Fruit fly (Drosophila melanogaster) whole organism, embryonic: Measurements from ENCODE around the gene RpL37-1.

Experiments used
- Awh ChIP-seq: fragments of 200-800 bp; sonication (Bioruptor generic); IDR thresholded peaks from 2 replicates; pipeline ENCODE4, ENCODE4 v1.3.6; 2022; ENCODE audit warnings: missing biosample characterization, missing genetic modification characterization
- Blimp-1 ChIP-seq: fragments of 200-800 bp; sonication (Bioruptor generic); optimal IDR thresholded peaks from 3 replicates; lab custom pipeline; 2018; ENCODE audit warnings: missing biosample characterization, missing genetic modification characterization, mild to moderate bottlenecking, moderate library complexity, missing genetic modification reagents
- CG10321 ChIP-seq: fragments of 200-800 bp; sonication (Bioruptor generic); IDR thresholded peaks from 2 replicates; pipeline ENCODE4 v1.3.6; 2022; ENCODE audit warnings: missing biosample characterization, missing genetic modification characterization
- CG13123 ChIP-seq: fragments of 200-800 bp; sonication (Bioruptor generic); optimal IDR thresholded peaks from 2 replicates; lab custom pipeline; 2016; ENCODE audit warnings: missing biosample characterization, missing genetic modification characterization
- CG14667 ChIP-seq: fragments of 200-800 bp; sonication (Bioruptor generic); IDR thresholded peaks from 2 replicates; pipeline ENCODE4 v1.3.6; 2022; ENCODE audit warnings: missing biosample characterization, missing genetic modification characterization
- CG14710 ChIP-seq: fragments of 200-800 bp; sonication (Bioruptor generic); optimal IDR thresholded peaks from 3 replicates; lab custom pipeline; 2019; ENCODE audit warnings: missing biosample characterization, mild to moderate bottlenecking, missing genetic modification characterization, moderate library complexity
- CG17186 ChIP-seq: fragments of 200-800 bp; sonication (Bioruptor generic); optimal IDR thresholded peaks from 3 replicates; lab custom pipeline; 2017; ENCODE audit warnings: missing biosample characterization, missing genetic modification reagents, missing genetic modification characterization
- CG3995 ChIP-seq: fragments of 200-800 bp; sonication (Bioruptor generic); optimal IDR thresholded peaks from 3 replicates; lab custom pipeline; 2016; ENCODE audit warnings: missing biosample characterization, missing genetic modification characterization
- CG6854 ChIP-seq: fragments of 200-800 bp; sonication (Bioruptor generic); optimal IDR thresholded peaks from 3 replicates; lab custom pipeline; 2017; ENCODE audit warnings: missing biosample characterization, mild to moderate bottlenecking, missing genetic modification characterization
- Deaf1 ChIP-seq: fragments of 200-800 bp; optimal IDR thresholded peaks from 3 replicates; lab custom pipeline; 2019; ENCODE audit warnings: missing biosample characterization, mild to moderate bottlenecking, missing genetic modification characterization, moderate library complexity
- Dfd ChIP-seq, 2 experiments: fragments of >200 bp; optimal IDR thresholded peaks; 2 replicates each; lab custom pipeline; 2017; ENCODE audit warnings: missing biosample characterization in 2 of 2, missing genetic modification characterization in 2 of 2
- Drgx ChIP-seq: fragments of 200-800 bp; sonication (Bioruptor generic); IDR thresholded peaks from 2 replicates; pipeline ENCODE4 v1.3.6; 2022; ENCODE audit warnings: missing biosample characterization, missing genetic modification characterization
- HLH3B ChIP-seq: fragments of 200-800 bp; sonication (Bioruptor generic); IDR thresholded peaks from 2 replicates; pipeline ENCODE4 v1.3.6; 2022; ENCODE audit warnings: missing biosample characterization, missing genetic modification characterization
- abd-A ChIP-seq: fragments of 200-800 bp; sonication (Bioruptor generic); optimal IDR thresholded peaks from 3 replicates; lab custom pipeline; 2019; ENCODE audit warnings: missing biosample characterization, mild to moderate bottlenecking, missing genetic modification characterization, moderate library complexity
- bcd ChIP-seq: fragments of 200-800 bp; sonication (Bioruptor generic); optimal IDR thresholded peaks from 2 replicates; lab custom pipeline; 2017; ENCODE audit warnings: missing biosample characterization, mild to moderate bottlenecking, missing genetic modification characterization
- bowl ChIP-seq: fragments of 200-800 bp; sonication (Bioruptor generic); IDR thresholded peaks from 2 replicates; pipeline ENCODE4 v1.3.6; 2022; ENCODE audit warnings: missing biosample characterization, missing genetic modification characterization
- bsh ChIP-seq, 2 experiments: fragments of 200-800 bp; sonication (Bioruptor generic); optimal IDR thresholded peaks; 2 replicates each; lab custom pipeline; 2017 to 2018; ENCODE audit warnings: mild to moderate bottlenecking in 2 of 2, missing biosample characterization in 2 of 2, missing genetic modification characterization in 2 of 2, moderate library complexity in 1 of 2
- ci ChIP-seq: fragments of 200-800 bp; sonication (Bioruptor generic); IDR thresholded peaks from 3 replicates; pipeline ENCODE4 v1.3.6; 2022; ENCODE audit warnings: missing biosample characterization, missing genetic modification characterization
- gro ChIP-seq: fragments of 200-800 bp; sonication (Bioruptor generic); optimal IDR thresholded peaks from 2 replicates; lab custom pipeline; 2016; ENCODE audit warnings: missing biosample characterization, missing genetic modification characterization
- mld ChIP-seq: fragments of 200-800 bp; sonication (Bioruptor generic); IDR thresholded peaks from 3 replicates; pipeline ENCODE4 v1.3.6; 2022; ENCODE audit warnings: missing biosample characterization, missing genetic modification characterization; ENCODE audit not compliant: partially characterized antibody
- onecut ChIP-seq: fragments of 200-800 bp; sonication (Bioruptor generic); IDR thresholded peaks from 2 replicates; pipeline ENCODE4 v1.3.6; 2022; ENCODE audit warnings: missing biosample characterization, missing genetic modification characterization
- org-1 ChIP-seq: fragments of 200-800 bp; sonication (Bioruptor generic); optimal IDR thresholded peaks from 2 replicates; lab custom pipeline; 2017; ENCODE audit warnings: missing biosample characterization, missing genetic modification characterization
- pnt ChIP-seq: fragments of 200-800 bp; sonication (Bioruptor generic); optimal IDR thresholded peaks from 3 replicates; lab custom pipeline; 2016; ENCODE audit warnings: missing biosample characterization, missing genetic modification characterization
- pros ChIP-seq: fragments of 200-800 bp; sonication (Bioruptor generic); optimal IDR thresholded peaks from 3 replicates; lab custom pipeline; 2019; ENCODE audit warnings: missing biosample characterization, mild to moderate bottlenecking, missing genetic modification characterization, moderate library complexity
- ro ChIP-seq: fragments of 200-800 bp; sonication (Bioruptor generic); IDR thresholded peaks from 2 replicates; pipeline ENCODE4 v1.3.6; 2022; ENCODE audit warnings: missing biosample characterization, missing genetic modification characterization
- sd ChIP-seq: fragments of 200-800 bp; sonication (Bioruptor generic); optimal IDR thresholded peaks from 3 replicates; lab custom pipeline; 2018; ENCODE audit warnings: missing biosample characterization, mild to moderate bottlenecking, missing genetic modification characterization, moderate library complexity
- sens ChIP-seq: fragments of 200-800 bp; sonication (Bioruptor generic); peaks from one replicate; lab custom pipeline; 2016; ENCODE audit warnings: missing biosample characterization, missing genetic modification characterization
- sens-2 ChIP-seq: fragments of 200-800 bp; sonication (Bioruptor generic); IDR thresholded peaks from 2 replicates; pipeline ENCODE4 v1.3.6; 2022; ENCODE audit warnings: missing biosample characterization, missing genetic modification characterization
- shn ChIP-seq: fragments of 200-800 bp; sonication (Bioruptor generic); optimal IDR thresholded peaks from 3 replicates; lab custom pipeline; 2016; ENCODE audit warnings: missing biosample characterization, missing genetic modification characterization
- slbo ChIP-seq: fragments of 200-800 bp; sonication (Bioruptor generic); IDR thresholded peaks from 2 replicates; pipeline ENCODE4 v1.3.6; 2022; ENCODE audit warnings: missing biosample characterization, missing genetic modification characterization
- sqz ChIP-seq: fragments of 200-800 bp; sonication (Bioruptor generic); optimal IDR thresholded peaks from 3 replicates; lab custom pipeline; 2018; ENCODE audit warnings: missing biosample characterization, mild to moderate bottlenecking, missing genetic modification characterization
- vvl ChIP-seq: fragments of 200-800 bp; sonication (Bioruptor generic); IDR thresholded peaks from 2 replicates; pipeline ENCODE4 v1.3.6; 2022; ENCODE audit warnings: missing biosample characterization, missing genetic modification characterization

The RpL37-1 gene

DNA sequence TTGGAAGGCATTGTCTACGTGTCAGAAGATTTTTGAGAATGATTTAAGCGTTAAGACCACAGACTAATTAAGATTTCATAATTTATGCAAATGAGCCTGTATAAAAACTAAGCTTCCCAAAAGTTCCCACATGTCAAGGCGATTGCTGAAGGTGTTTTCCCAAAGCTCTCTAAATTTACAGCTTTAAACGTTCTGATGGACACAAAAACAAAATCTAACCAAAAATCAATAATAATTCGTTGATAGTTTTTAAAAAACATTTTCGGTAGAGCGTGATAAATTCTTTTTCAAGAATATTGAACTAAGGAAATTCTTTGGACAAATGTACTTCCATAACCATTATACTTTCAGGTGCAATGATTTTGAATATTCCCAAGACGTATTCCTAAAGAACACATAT lies 22.9 kb upstream of the RpL37-1 start:
- TF ChIP-seq slbo (GFP tag; lab: Robert Waterston, UW) (no peak), sens (GFP tag; lab: Kevin White, UChicago) (peak; percentile 53)

dm6 chrX:15157230-15157629 lies 18.1 kb upstream of the RpL37-1 start:
- TF ChIP-seq Awh (0 out of 2 replicates have a peak, but pooled peaks have one; percentile 11), vvl (GFP tag; lab: Robert Waterston, UW) (peak; percentile 27; the same call in 1 of the 2 replicates), sqz (GFP tag; lab: Kevin White, UChicago) (peak; percentile 5), onecut (GFP tag; lab: Robert Waterston, UW) (peak; percentile 80), CG3995 (no peak), abd-A (tag; lab: Kevin White, UChicago) (peak; percentile 1), sd (tag; lab: Kevin White, UChicago) (peak; percentile 63), ro (GFP tag; lab: Robert Waterston, UW) (no peak)
- TF ChIP-seq, all 482 proteins: peak for 6

dm6 chrX:15156286-15156685 lies 17.1 kb upstream of the RpL37-1 start:
- TF ChIP-seq HLH3B (GFP tag; lab: Robert Waterston, UW) (no peak), bowl (GFP tag; lab: Robert Waterston, UW) (no peak), Drgx (GFP tag; lab: Robert Waterston, UW) (peak; percentile 68), sens-2 (GFP tag; lab: Robert Waterston, UW) (no peak)

DNA sequence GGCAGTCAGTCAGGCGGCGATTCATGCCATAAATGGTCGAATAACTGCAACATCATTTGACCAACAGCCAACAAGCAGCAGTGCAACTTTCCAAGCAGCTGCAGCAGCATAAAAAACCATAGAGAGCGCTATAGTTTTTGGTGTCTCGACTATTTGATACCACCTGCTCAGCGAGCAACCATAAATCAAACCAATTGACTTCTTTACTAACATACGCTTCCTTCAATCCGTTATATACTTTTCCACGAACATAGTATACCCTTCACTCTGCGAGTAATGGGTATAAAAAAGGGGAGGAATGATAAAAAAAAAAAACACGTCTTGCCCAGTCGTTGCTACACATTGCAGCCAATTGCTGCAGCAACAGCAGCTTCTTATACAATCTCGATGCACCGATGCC lies 12.9 kb upstream of the RpL37-1 start:
- TF ChIP-seq CG6854 (GFP tag; lab: Kevin White, UChicago), result no peak
- TF ChIP-seq CG13123 (GFP tag; lab: Kevin White, UChicago), result no peak
- TF ChIP-seq gro (GFP tag; lab: Kevin White, UChicago), result no peak
- TF ChIP-seq ci (GFP tag; lab: Robert Waterston, UW), result 0 out of 3 replicates have a peak, but pooled peaks have one; percentile 36
- TF ChIP-seq shn (GFP tag; lab: Kevin White, UChicago), result no peak
- no peak for TF ChIP-seq CG14710
- TF ChIP-seq Drgx (GFP tag; lab: Robert Waterston, UW), result peak; percentile 48; the same call in 1 of the 2 replicates

DNA sequence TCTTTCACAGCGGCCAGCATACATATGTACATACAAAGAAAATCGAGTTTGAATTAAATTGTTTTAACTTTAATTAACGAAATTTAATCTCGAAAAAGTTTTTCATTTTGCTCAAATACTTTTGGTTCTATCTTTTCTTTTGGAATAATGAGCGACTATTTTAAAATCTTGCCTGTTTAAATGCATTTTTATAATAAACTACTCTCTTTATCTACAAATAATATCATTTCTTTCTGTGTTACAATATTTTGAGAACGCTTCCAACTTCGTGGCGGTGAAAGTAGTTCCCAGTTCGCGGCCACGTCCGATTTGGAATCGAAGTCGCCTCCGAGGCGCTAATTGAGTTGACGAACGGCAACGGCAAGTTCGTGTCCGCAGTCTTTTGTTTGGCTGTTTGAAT lies 11.1 kb upstream of the RpL37-1 start:
- TF ChIP-seq CG10321 (GFP tag; lab: Robert Waterston, UW) (no peak), sqz (GFP tag; lab: Kevin White, UChicago) (no peak), CG17186 (no peak), Blimp-1 (GFP tag; lab: Kevin White, UChicago) (peak; percentile 64), CG14667 (GFP tag; lab: Robert Waterston, UW) (no peak), sens (GFP tag; lab: Kevin White, UChicago) (peak; percentile 33), bcd (no peak), Dfd (GFP tag; optimal IDR thresholded peaks at IDR 0.05; lab: Kevin White, UChicago) (no peak), org-1 (GFP tag; lab: Kevin White, UChicago) (no peak), Deaf1 (peak; percentile 7), bsh (GFP tag; optimal IDR thresholded peaks at IDR 0.05; lab: Kevin White, UChicago) (peak in 1 of 2 experiments; percentile 5), pnt (GFP tag; lab: Kevin White, UChicago) (no peak)

DNA sequence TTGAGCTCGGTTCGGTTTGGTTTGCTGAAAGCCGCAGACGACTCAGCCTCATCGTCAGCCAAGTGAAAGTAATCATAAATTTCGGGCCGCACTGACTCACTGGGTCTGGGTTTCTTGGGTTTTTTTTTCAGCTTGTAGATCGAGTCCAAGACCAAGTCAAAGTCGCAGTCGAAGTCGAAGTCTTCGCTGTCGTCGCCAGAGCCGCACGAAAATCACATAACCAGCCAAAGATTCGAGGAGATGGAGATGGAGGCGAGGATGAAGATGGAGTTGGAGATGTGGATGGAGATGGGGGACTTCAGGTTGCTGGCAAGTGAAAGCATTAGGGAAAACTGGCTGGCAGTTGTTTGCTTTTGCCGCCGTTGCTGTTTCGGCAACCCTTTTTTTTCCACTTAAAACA lies 7.9 kb upstream of the RpL37-1 start:
- TF ChIP-seq Blimp-1 (GFP tag; lab: Kevin White, UChicago) (peak; percentile 88), mld (GFP tag; lab: Robert Waterston, UW) (no peak), pros (GFP tag; lab: Kevin White, UChicago) (peak; percentile 98)
